Worm (Caenorhabditis elegans): ENCODE results near the gene Y25C1A.6.

DNA sequence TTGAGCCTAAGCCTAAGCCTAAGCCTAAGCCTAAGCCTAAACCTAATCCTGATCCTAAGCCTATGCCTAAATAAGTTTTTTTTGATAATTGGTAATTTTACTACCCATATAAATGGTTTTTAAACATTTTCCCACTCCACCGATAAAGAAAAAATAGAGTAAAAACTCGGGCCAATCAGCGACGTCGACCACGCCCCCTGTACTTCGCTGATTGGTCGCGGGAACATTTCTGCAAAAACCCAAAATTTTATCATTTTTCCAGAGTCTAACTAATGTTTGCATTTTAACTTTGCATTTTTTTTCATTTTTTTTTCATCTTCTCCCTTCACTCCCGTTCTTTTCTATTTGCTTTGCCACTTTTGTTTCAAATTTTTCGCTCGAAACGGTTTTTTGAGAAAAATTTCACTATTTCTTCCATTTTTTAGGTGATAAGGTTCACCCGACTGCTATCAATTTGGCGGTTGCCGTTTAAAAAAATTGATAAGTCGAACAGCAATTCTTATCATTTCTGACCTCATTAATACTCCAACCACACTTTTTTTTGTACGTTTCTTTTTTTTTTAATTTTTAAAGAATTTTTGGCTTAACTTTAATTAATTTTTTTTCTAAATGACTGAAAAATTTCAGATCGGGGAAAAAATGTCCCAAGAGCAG, 46.6 kb upstream of the Y25C1A.6 start, which contains the start of gene C41H7.2:
- no peak for TF ChIP-seq elt-1 (tag; optimal IDR thresholded peaks at IDR 0.05)
- TF ChIP-seq nhr-237 (tag; optimal IDR thresholded peaks at IDR 0.05): no peak
- TF ChIP-seq mdl-1 (tag; optimal IDR thresholded peaks at IDR 0.05): no peak
- TF ChIP-seq nhr-76 (tag; optimal IDR thresholded peaks at IDR 0.05): no peak
- no peak for TF ChIP-seq lin-15B (tag; optimal IDR thresholded peaks at IDR 0.05)
- TF ChIP-seq ceh-28 (tag; optimal IDR thresholded peaks at IDR 0.05): no peak
- TF ChIP-seq R02D3.7 (tag; optimal IDR thresholded peaks at IDR 0.05): no peak
- TF ChIP-seq unc-62 (GFP tag; optimal IDR thresholded peaks at IDR 0.05): no peak

Measured in whole organism, L3 larva.